Worm (Caenorhabditis elegans) whole organism, L4 larva: Measurements from ENCODE around the gene nac-1.

Source experiments
- F44E2.7 ChIP-seq: fragments of 200-800 bp; sonication (Bioruptor generic); IDR thresholded peaks from 2 replicates; pipeline ENCODE4 v2.1.2; 2022; ENCODE audit warnings: missing genetic modification characterization, missing compliant biosample characterization
- F49E8.2 ChIP-seq: sonication (generic microtip); optimal IDR thresholded peaks from 2 replicates; lab custom pipeline; 2016; ENCODE audit warnings: missing compliant biosample characterization, mild to moderate bottlenecking, missing genetic modification characterization, borderline replicate concordance
- T20F7.1 ChIP-seq: fragments of 200-800 bp; sonication (Bioruptor generic); optimal IDR thresholded peaks from 2 replicates; lab custom pipeline; 2018; ENCODE audit warnings: mild to moderate bottlenecking, missing genetic modification characterization, missing compliant biosample characterization
- T26A8.4 ChIP-seq: fragments of 200-800 bp; sonication (Bioruptor generic); IDR thresholded peaks from 2 replicates; pipeline ENCODE4 v1.3.6; 2022; ENCODE audit warnings: missing genetic modification characterization, missing compliant biosample characterization
- Y105C5A.15 ChIP-seq: fragments of 200-800 bp; sonication (Bioruptor generic); IDR thresholded peaks from 2 replicates; pipeline ENCODE4 v1.3.6; 2022; ENCODE audit warnings: missing genetic modification characterization, missing compliant biosample characterization
- Y48G9A.11 ChIP-seq: fragments of 200-800 bp; sonication (Bioruptor generic); IDR thresholded peaks from 2 replicates; pipeline ENCODE4 v1.3.6; 2022; ENCODE audit warnings: missing genetic modification reagents, missing genetic modification characterization, missing compliant biosample characterization
- Y75B8A.6 ChIP-seq: fragments of 200-800 bp; sonication (Bioruptor generic); IDR thresholded peaks from 2 replicates; pipeline ENCODE4 v1.3.6; 2022; ENCODE audit warnings: missing genetic modification reagents, missing genetic modification characterization, missing compliant biosample characterization
- aly-2 ChIP-seq: sonication (generic microtip); optimal IDR thresholded peaks from 2 replicates; lab custom pipeline; 2018; ENCODE audit warnings: missing biosample characterization, missing genetic modification characterization
- ama-1 ChIP-seq: fragments of 150-350 bp; optimal IDR thresholded peaks from 2 replicates; lab custom pipeline; 2014; ENCODE audit warnings: inconsistent platforms, mixed read lengths
- arid-1 ChIP-seq: fragments of 200-800 bp; sonication (Bioruptor generic); conservative IDR thresholded peaks from 2 replicates; pipeline ENCODE4 v1.3.6; 2022; ENCODE audit warnings: missing genetic modification reagents, missing genetic modification characterization, missing compliant biosample characterization
- ceh-20 ChIP-seq: fragments of 200-800 bp; sonication (Bioruptor generic); IDR thresholded peaks from 2 replicates; pipeline ENCODE4 v1.3.6; 2022; ENCODE audit warnings: missing genetic modification reagents, missing genetic modification characterization, missing compliant biosample characterization
- ceh-32 ChIP-seq: sonication (generic microtip); optimal IDR thresholded peaks from 2 replicates; lab custom pipeline; 2016; ENCODE audit warnings: mild to moderate bottlenecking, missing genetic modification characterization, missing compliant biosample characterization; ENCODE audit not compliant: poor library complexity
- ces-1 ChIP-seq: fragments of 150-350 bp; sonication (generic microtip); optimal IDR thresholded peaks from 4 replicates; lab custom pipeline; 2014; ENCODE audit warnings: missing biosample characterization, missing genetic modification reagents, missing genetic modification characterization
- cey-2 ChIP-seq: sonication (generic microtip); optimal IDR thresholded peaks from 3 replicates; lab custom pipeline; 2017; ENCODE audit warnings: missing genetic modification characterization, mild to moderate bottlenecking, missing compliant biosample characterization, antibody characterized with exemption, borderline replicate concordance; ENCODE audit not compliant: insufficient read depth
- daf-16 ChIP-seq, 3 experiments: sonication (generic microtip); optimal IDR thresholded peaks; 2 replicates each; lab custom pipeline; 2016 to 2017; ENCODE audit warnings: missing genetic modification characterization in 3 of 3, missing genetic modification reagents in 3 of 3, mild to moderate bottlenecking in 2 of 3, missing compliant biosample characterization in 2 of 3, missing biosample characterization in 1 of 3, moderate library complexity in 1 of 3
- daf-19 ChIP-seq: fragments of 200-800 bp; sonication (Bioruptor generic); conservative IDR thresholded peaks from 2 replicates; pipeline ENCODE4 v1.3.6; 2022; ENCODE audit warnings: missing genetic modification characterization, missing compliant biosample characterization
- dmd-9 ChIP-seq: fragments of 200-800 bp; sonication (Bioruptor generic); IDR thresholded peaks from 2 replicates; pipeline ENCODE4 v1.3.6; 2022; ENCODE audit warnings: missing genetic modification reagents, missing genetic modification characterization, missing compliant biosample characterization
- dpl-1 ChIP-seq: fragments of 150-350 bp; optimal IDR thresholded peaks from 2 replicates; lab custom pipeline; 2014; ENCODE audit warnings: missing biosample characterization, missing genetic modification reagents, missing genetic modification characterization
- duxl-1 ChIP-seq: sonication (generic microtip); optimal IDR thresholded peaks from 2 replicates; lab custom pipeline; 2016; ENCODE audit warnings: mild to moderate bottlenecking, missing genetic modification characterization, moderate library complexity, missing compliant biosample characterization; ENCODE audit not compliant: poor library complexity
- dve-1 ChIP-seq: sonication (generic microtip); optimal IDR thresholded peaks from 2 replicates; lab custom pipeline; 2017; ENCODE audit warnings: antibody characterized with exemption, mild to moderate bottlenecking, missing genetic modification characterization, missing compliant biosample characterization; ENCODE audit not compliant: insufficient read depth
- egl-27 ChIP-seq: sonication (generic microtip); optimal IDR thresholded peaks from 3 replicates; lab custom pipeline; 2017; ENCODE audit warnings: missing biosample characterization, missing genetic modification reagents, missing genetic modification characterization
- fkh-10 ChIP-seq: fragments of 150-350 bp; optimal IDR thresholded peaks from 2 replicates; lab custom pipeline; 2014; ENCODE audit warnings: missing biosample characterization, missing genetic modification reagents, missing genetic modification characterization
- gei-8 ChIP-seq: fragments of 200-800 bp; sonication (Bioruptor generic); optimal IDR thresholded peaks from 2 replicates; lab custom pipeline; 2018; ENCODE audit warnings: mild to moderate bottlenecking, missing genetic modification characterization, missing compliant biosample characterization
- hlh-11 ChIP-seq: fragments of 200-800 bp; sonication (Bioruptor generic); optimal IDR thresholded peaks from 2 replicates; lab custom pipeline; 2018; ENCODE audit warnings: mild to moderate bottlenecking, missing genetic modification characterization, missing compliant biosample characterization
- hmg-1.1 ChIP-seq: fragments of 200-800 bp; sonication (Bioruptor generic); IDR thresholded peaks from 2 replicates; pipeline ENCODE4 v1.3.6; 2022; ENCODE audit warnings: missing genetic modification reagents, missing genetic modification characterization, missing compliant biosample characterization
- lim-7 ChIP-seq: fragments of 200-800 bp; sonication (Bioruptor generic); IDR thresholded peaks from 2 replicates; pipeline ENCODE4 v1.3.6; 2022; ENCODE audit warnings: missing genetic modification characterization, missing compliant biosample characterization
- lin-29 ChIP-seq: fragments of 200-800 bp; sonication (Bioruptor generic); IDR thresholded peaks from 2 replicates; pipeline ENCODE4 v1.3.6; 2022; ENCODE audit warnings: missing genetic modification reagents, missing genetic modification characterization, missing compliant biosample characterization
- lin-38 ChIP-seq: fragments of 200-800 bp; sonication (Bioruptor generic); IDR thresholded peaks from 2 replicates; pipeline ENCODE4 v1.3.6; 2022; ENCODE audit warnings: missing genetic modification reagents, missing genetic modification characterization, missing compliant biosample characterization
- madf-5 ChIP-seq, 2 experiments: fragments of 200-800 bp; sonication (Bioruptor generic); IDR thresholded peaks; 2 replicates each; pipeline ENCODE4 v1.3.6; 2022; ENCODE audit warnings: missing compliant biosample characterization in 2 of 2, missing genetic modification characterization in 2 of 2
- madf-9 ChIP-seq: fragments of 200-800 bp; sonication (Bioruptor generic); conservative IDR thresholded peaks from 2 replicates; pipeline ENCODE4 v1.3.6; 2022; ENCODE audit warnings: missing genetic modification reagents, missing genetic modification characterization, missing compliant biosample characterization
- mep-1 ChIP-seq: fragments of 150-350 bp; sonication (generic microtip); optimal IDR thresholded peaks from 3 replicates; lab custom pipeline; 2014; ENCODE audit warnings: missing biosample characterization, missing genetic modification characterization
- mes-2 ChIP-seq: sonication (generic microtip); optimal IDR thresholded peaks from 2 replicates; lab custom pipeline; 2016; ENCODE audit warnings: missing genotype, mild to moderate bottlenecking, missing genetic modification characterization, missing compliant biosample characterization; ENCODE audit not compliant: poor library complexity, severe bottlenecking
- mxl-3 ChIP-seq: fragments of 200-800 bp; sonication (Bioruptor generic); optimal IDR thresholded peaks from 2 replicates; lab custom pipeline; 2018; ENCODE audit warnings: mild to moderate bottlenecking, missing genetic modification characterization, missing compliant biosample characterization
- nhr-102 ChIP-seq: sonication (generic microtip); optimal IDR thresholded peaks from 2 replicates; lab custom pipeline; 2016; ENCODE audit warnings: mild to moderate bottlenecking, missing genetic modification characterization, moderate library complexity, missing compliant biosample characterization
- nhr-25 ChIP-seq: sonication (generic microtip); optimal IDR thresholded peaks from 2 replicates; lab custom pipeline; 2017; ENCODE audit warnings: missing genetic modification characterization, mild to moderate bottlenecking, missing compliant biosample characterization, antibody characterized with exemption, moderate library complexity, borderline replicate concordance; ENCODE audit not compliant: insufficient read depth
- nhr-41 ChIP-seq: fragments of 200-800 bp; sonication (Bioruptor generic); IDR thresholded peaks from 2 replicates; pipeline ENCODE4 v1.3.6; 2022; ENCODE audit warnings: missing genetic modification reagents, missing genetic modification characterization, missing compliant biosample characterization
- nhr-77 ChIP-seq: fragments of 150-350 bp; optimal IDR thresholded peaks from 2 replicates; lab custom pipeline; 2014; ENCODE audit warnings: missing biosample characterization, missing genetic modification characterization
- sdz-12 ChIP-seq: fragments of 200-800 bp; sonication (Bioruptor generic); optimal IDR thresholded peaks from 2 replicates; lab custom pipeline; 2018; ENCODE audit warnings: mild to moderate bottlenecking, missing genetic modification characterization, missing compliant biosample characterization
- spr-1 ChIP-seq: sonication (generic microtip); optimal IDR thresholded peaks from 2 replicates; lab custom pipeline; 2016; ENCODE audit warnings: mild to moderate bottlenecking, missing genetic modification characterization, missing compliant biosample characterization
- tag-97 ChIP-seq: fragments of 200-800 bp; sonication (Bioruptor generic); IDR thresholded peaks from 2 replicates; pipeline ENCODE4 v1.3.6; 2022; ENCODE audit warnings: missing genetic modification characterization, missing compliant biosample characterization
- tra-1 ChIP-seq: fragments of 200-800 bp; sonication (Bioruptor generic); IDR thresholded peaks from 2 replicates; pipeline ENCODE4 v1.3.6; 2022; ENCODE audit warnings: missing genetic modification reagents, missing genetic modification characterization, missing compliant biosample characterization
- unc-130 ChIP-seq: sonication (generic microtip); optimal IDR thresholded peaks from 2 replicates; lab custom pipeline; 2016; ENCODE audit warnings: missing genetic modification reagents, missing genetic modification characterization, missing compliant biosample characterization
- unc-62 ChIP-seq, 3 experiments: fragments of 150-350 bp in 1 of 3; sonication (generic microtip); optimal IDR thresholded peaks in 2 of 3; peaks in 1 of 3; 1 replicate in 1 of 3; 2 replicates in 2 of 3; lab custom pipeline; 2014 to 2017; ENCODE audit warnings: missing biosample characterization in 3 of 3, missing genetic modification characterization in 3 of 3, missing genetic modification reagents in 3 of 3, missing genotype in 1 of 3
- vab-7 ChIP-seq: fragments of 200-800 bp; sonication (Bioruptor generic); IDR thresholded peaks from 2 replicates; pipeline ENCODE4 v1.3.6; 2022; ENCODE audit warnings: missing genetic modification reagents, missing genetic modification characterization, missing compliant biosample characterization
- zag-1 ChIP-seq: fragments of 150-350 bp; optimal IDR thresholded peaks from 2 replicates; lab custom pipeline; 2014; ENCODE audit warnings: missing biosample characterization, missing genetic modification characterization
- zip-11 ChIP-seq: fragments of 200-800 bp; sonication (Bioruptor generic); IDR thresholded peaks from 2 replicates; pipeline ENCODE4 v1.3.6; 2022; ENCODE audit warnings: missing genetic modification characterization, missing compliant biosample characterization
- ztf-11 ChIP-seq: fragments of 150-350 bp; optimal IDR thresholded peaks from 2 replicates; lab custom pipeline; 2014; ENCODE audit warnings: missing biosample characterization, missing genetic modification characterization

The nac-1 gene

DNA sequence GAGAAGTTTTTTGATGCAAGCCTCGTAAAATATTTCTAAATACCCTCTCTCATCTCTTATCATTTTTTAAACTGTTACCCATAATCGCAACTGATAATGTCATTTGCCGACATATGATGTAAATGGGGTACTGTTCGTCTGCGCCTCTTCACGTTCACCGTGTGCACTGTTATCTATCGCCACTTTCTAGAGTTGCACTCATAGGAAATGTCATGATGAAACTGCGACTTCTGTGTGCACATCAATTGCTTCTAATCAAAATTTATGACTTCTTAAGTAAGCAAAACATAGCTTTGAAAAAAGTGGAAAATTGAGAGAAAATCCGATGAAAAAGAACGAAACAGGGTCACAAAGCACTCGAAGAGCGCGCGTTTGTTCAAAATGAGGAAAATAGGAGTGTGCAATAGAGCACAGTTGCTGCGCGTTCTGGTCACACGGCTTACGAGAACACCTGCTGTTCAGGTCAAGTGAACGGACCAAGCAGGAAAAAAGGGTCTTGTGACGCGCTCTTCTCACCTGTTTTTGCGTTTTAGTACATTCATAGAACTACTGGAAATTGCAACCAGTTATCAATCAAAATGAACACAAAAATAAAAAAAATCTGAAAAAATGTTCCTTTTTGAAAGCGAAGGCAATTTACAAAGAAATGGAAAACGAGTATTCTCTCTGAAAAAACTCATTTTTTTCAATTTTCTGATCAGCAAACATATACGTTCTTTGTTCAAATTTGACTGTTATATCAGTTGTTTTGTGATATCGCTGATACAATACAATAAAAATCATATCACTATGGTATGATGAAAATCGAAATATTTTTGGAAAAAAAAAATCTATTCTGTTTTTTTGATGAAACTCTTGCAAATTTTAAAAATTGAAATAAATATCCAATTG, 51.8 kb downstream of the nac-1 start:
- peak; percentile 31 for TF ChIP-seq mep-1 (tag; lab: Kevin White, UChicago)
- TF ChIP-seq nhr-102 (tag; lab: Kevin White, UChicago) = peak; percentile 71
- TF ChIP-seq fkh-10 = no peak
- TF ChIP-seq gei-8 (GFP tag; lab: Kevin White, UChicago) = no peak
- TF ChIP-seq arid-1 (GFP tag; lab: Robert Waterston, UW) = no peak
- no peak for TF ChIP-seq unc-130 (GFP tag; lab: Kevin White, UChicago)
- TF ChIP-seq vab-7 (GFP tag; lab: Robert Waterston, UW) = no peak
- TF ChIP-seq dmd-9 (GFP tag; lab: Robert Waterston, UW) = no peak
- no peak for TF ChIP-seq aly-2 (tag; lab: Kevin White, UChicago)
- no peak for TF ChIP-seq ztf-11
- TF ChIP-seq zip-11 (GFP tag; lab: Robert Waterston, UW) = no peak
- TF ChIP-seq hmg-1.1 (GFP tag; lab: Robert Waterston, UW) = 0 out of 2 replicates have a peak, but pooled peaks have one; percentile 38
- TF ChIP-seq Y105C5A.15 (GFP tag; lab: Robert Waterston, UW) = no peak
- peak; percentile 30; the same call in 1 of the 2 replicates for TF ChIP-seq madf-9 (GFP tag; lab: Robert Waterston, UW)
- TF ChIP-seq cey-2 = no peak
- TF ChIP-seq tag-97 = no peak
- TF ChIP-seq dpl-1 = no peak
- TF ChIP-seq Y48G9A.11 (GFP tag; lab: Robert Waterston, UW) = no peak
- no peak for TF ChIP-seq ama-1 (lab: Kevin White, UChicago)
- no peak for TF ChIP-seq ceh-20 (GFP tag; lab: Robert Waterston, UW)
- no peak for TF ChIP-seq ceh-32
- TF ChIP-seq hlh-11 (tag; lab: Kevin White, UChicago) = peak; percentile 84
- TF ChIP-seq spr-1 (tag; lab: Kevin White, UChicago) = no peak
- no peak for TF ChIP-seq nhr-41
- TF ChIP-seq nhr-25 (tag; lab: Kevin White, UChicago) = no peak
- TF ChIP-seq nhr-77 (tag; lab: Kevin White, UChicago) = peak; percentile 28
- no peak for TF ChIP-seq F49E8.2 (tag; lab: Kevin White, UChicago)
- no peak for TF ChIP-seq egl-27 (tag; lab: Kevin White, UChicago)
- TF ChIP-seq ces-1 (GFP tag; lab: Kevin White, UChicago) = no peak
- TF ChIP-seq lin-29 (GFP tag; lab: Robert Waterston, UW) = no peak
- TF ChIP-seq sdz-12 (GFP tag; lab: Kevin White, UChicago) = no peak
- peak in 1 of 2 experiments; percentile 25 for TF ChIP-seq daf-16 (GFP tag; optimal IDR thresholded peaks at IDR 0.05; lab: Kevin White, UChicago)
- peak; percentile 75 for TF ChIP-seq daf-16 (tag; optimal IDR thresholded peaks at IDR 0.05; lab: Kevin White, UChicago)
- TF ChIP-seq T26A8.4 (GFP tag; lab: Robert Waterston, UW) = no peak
- no peak for TF ChIP-seq lim-7 (GFP tag; lab: Robert Waterston, UW)
- TF ChIP-seq mxl-3 (GFP tag; lab: Kevin White, UChicago) = peak; percentile 32
- peak; percentile 11 to 93 for TF ChIP-seq unc-62 (GFP tag; optimal IDR thresholded peaks at IDR 0.05 in 1 of 2; lab: Kevin White, UChicago)
- TF ChIP-seq unc-62 (tag; optimal IDR thresholded peaks at IDR 0.05; lab: Kevin White, UChicago) = no peak
- TF ChIP-seq zag-1 (tag; lab: Kevin White, UChicago) = no peak
- no peak for TF ChIP-seq daf-19 (GFP tag; lab: Robert Waterston, UW)
- no peak for TF ChIP-seq Y75B8A.6
- TF ChIP-seq madf-5 (GFP tag; IDR thresholded peaks at IDR 0.05; lab: Robert Waterston, UW) = no peak
- TF ChIP-seq lin-38 = peak; percentile 70
- TF ChIP-seq duxl-1 = no peak
- TF ChIP-seq T20F7.1 (GFP tag; lab: Kevin White, UChicago) = peak; percentile 52
- TF ChIP-seq F44E2.7 (GFP tag; lab: Robert Waterston, UW) = no peak
- TF ChIP-seq tra-1 = 0 out of 2 replicates have a peak, but pooled peaks have one; percentile 57
- peak; percentile 30 for TF ChIP-seq mes-2 (tag; lab: Kevin White, UChicago)
- TF ChIP-seq dve-1 (tag; lab: Kevin White, UChicago) = peak; percentile 84
